Worm (Caenorhabditis elegans) whole organism, early embryonic: ENCODE data around the gene F32H5.1.

ENCODE experiments used
- B0310.2 ChIP-seq: sonication (generic microtip); optimal IDR thresholded peaks from 2 replicates; lab custom pipeline; 2016; ENCODE audit warnings: mild to moderate bottlenecking, missing genetic modification characterization, missing compliant biosample characterization
- F13C5.2 ChIP-seq: sonication (generic microtip); optimal IDR thresholded peaks from 2 replicates; lab custom pipeline; 2017; ENCODE audit warnings: mild to moderate bottlenecking, missing genetic modification characterization, inconsistent platforms, missing compliant biosample characterization
- aly-1 ChIP-seq: sonication (generic microtip); optimal IDR thresholded peaks from 2 replicates; lab custom pipeline; 2016; ENCODE audit warnings: missing genetic modification characterization, missing compliant biosample characterization
- ama-1 ChIP-seq: fragments of 150-350 bp; optimal IDR thresholded peaks from 2 replicates; lab custom pipeline; 2014
- ceh-13 ChIP-seq: fragments of 200-800 bp; sonication (Bioruptor generic); optimal IDR thresholded peaks from 2 replicates; lab custom pipeline; 2018; ENCODE audit warnings: mild to moderate bottlenecking, missing genetic modification characterization, missing compliant biosample characterization
- ceh-36 ChIP-seq: sonication (generic microtip); optimal IDR thresholded peaks from 2 replicates; lab custom pipeline; 2016; ENCODE audit warnings: missing genetic modification characterization, inconsistent platforms, missing compliant biosample characterization
- ets-7 ChIP-seq: sonication (generic microtip); optimal IDR thresholded peaks from 2 replicates; lab custom pipeline; 2016; ENCODE audit warnings: missing genotype, missing genetic modification characterization, missing compliant biosample characterization
- hmbx-1 ChIP-seq: sonication (generic microtip); optimal IDR thresholded peaks from 2 replicates; lab custom pipeline; 2016; ENCODE audit warnings: mild to moderate bottlenecking, missing genetic modification characterization, missing compliant biosample characterization
- hmg-4 ChIP-seq: fragments of 200-800 bp; sonication (Bioruptor generic); optimal IDR thresholded peaks from 2 replicates; lab custom pipeline; 2018; ENCODE audit warnings: mild to moderate bottlenecking, missing genetic modification characterization, missing compliant biosample characterization
- hnd-1 ChIP-seq: sonication (generic microtip); optimal IDR thresholded peaks from 2 replicates; lab custom pipeline; 2016; ENCODE audit warnings: missing genetic modification characterization, missing compliant biosample characterization
- scrt-1 ChIP-seq: fragments of 200-800 bp; sonication (Bioruptor generic); IDR thresholded peaks from 2 replicates; pipeline ENCODE4 v1.3.6; 2022; ENCODE audit warnings: missing genetic modification characterization, missing compliant biosample characterization
- sea-1 ChIP-seq: fragments of 200-800 bp; sonication (Bioruptor generic); conservative IDR thresholded peaks from 2 replicates; pipeline ENCODE4 v1.3.6; 2022; ENCODE audit warnings: missing genetic modification characterization, missing compliant biosample characterization

ce11 chrV:13375861-13376260, 18.0 kb upstream of the F32H5.1 start:
- no peak for TF ChIP-seq F13C5.2
- no peak for TF ChIP-seq hmbx-1 (tag; lab: Kevin White, UChicago)
- TF ChIP-seq ceh-36 (tag; lab: Kevin White, UChicago), result no peak
- no peak for TF ChIP-seq ama-1 (lab: Kevin White, UChicago)
- TF ChIP-seq sea-1 (GFP tag; lab: Robert Waterston, UW), result no peak
- TF ChIP-seq hnd-1, result no peak
- no peak for TF ChIP-seq B0310.2 (tag; lab: Kevin White, UChicago)
- TF ChIP-seq ets-7 (tag; lab: Kevin White, UChicago), result no peak
- no peak for TF ChIP-seq ceh-13
- no peak for TF ChIP-seq hmg-4 (GFP tag; lab: Kevin White, UChicago)
- TF ChIP-seq aly-1 (tag; lab: Kevin White, UChicago), result no peak
- TF ChIP-seq scrt-1, result no peak
